Worm (Caenorhabditis elegans) whole organism, late embryonic: ENCODE measurements around the gene str-12.

Experiments used
- C08G9.2 ChIP-seq: sonication (generic microtip); optimal IDR thresholded peaks from 2 replicates; lab custom pipeline; 2016; ENCODE audit warnings: mild to moderate bottlenecking, missing genetic modification characterization, moderate library complexity, missing compliant biosample characterization
- K02D7.2 ChIP-seq: sonication (generic microtip); optimal IDR thresholded peaks from 2 replicates; lab custom pipeline; 2017; ENCODE audit warnings: mild to moderate bottlenecking, missing genetic modification characterization, missing compliant biosample characterization
- K09A11.1 ChIP-seq: sonication (generic microtip); optimal IDR thresholded peaks from 2 replicates; lab custom pipeline; 2017; ENCODE audit warnings: antibody characterized with exemption, mild to moderate bottlenecking, missing genetic modification characterization, missing compliant biosample characterization; ENCODE audit not compliant: insufficient read depth
- T23F11.4 ChIP-seq: fragments of 200-800 bp; sonication (Bioruptor generic); optimal IDR thresholded peaks from 2 replicates; lab custom pipeline; 2018; ENCODE audit warnings: mild to moderate bottlenecking, missing genetic modification characterization, missing compliant biosample characterization
- Y22D7AL.16 ChIP-seq: sonication (generic microtip); optimal IDR thresholded peaks from 2 replicates; lab custom pipeline; 2016; ENCODE audit warnings: missing genetic modification characterization, missing compliant biosample characterization
- ceh-19 ChIP-seq: fragments of 200-800 bp; sonication (Bioruptor generic); optimal IDR thresholded peaks from 2 replicates; lab custom pipeline; 2018; ENCODE audit warnings: mild to moderate bottlenecking, missing genetic modification characterization, missing compliant biosample characterization
- ceh-2 ChIP-seq: sonication (generic microtip); optimal IDR thresholded peaks from 2 replicates; lab custom pipeline; 2016; ENCODE audit warnings: missing genotype, missing genetic modification characterization, missing compliant biosample characterization
- ceh-24 ChIP-seq: sonication (generic microtip); optimal IDR thresholded peaks from 2 replicates; lab custom pipeline; 2016; ENCODE audit warnings: mild to moderate bottlenecking, missing genetic modification characterization, missing compliant biosample characterization
- ceh-30 ChIP-seq: fragments of 150-350 bp; optimal IDR thresholded peaks from 2 replicates; lab custom pipeline; 2014; ENCODE audit warnings: missing biosample characterization, missing genetic modification characterization
- ceh-31 ChIP-seq: sonication (generic microtip); optimal IDR thresholded peaks from 2 replicates; lab custom pipeline; 2016; ENCODE audit warnings: missing genetic modification characterization, missing compliant biosample characterization
- ceh-45 ChIP-seq: fragments of 200-800 bp; sonication (Bioruptor generic); IDR thresholded peaks from 2 replicates; pipeline ENCODE4 v1.3.6; 2022; ENCODE audit warnings: missing genetic modification reagents, missing genetic modification characterization, missing compliant biosample characterization
- ceh-48 ChIP-seq: sonication (generic microtip); optimal IDR thresholded peaks from 2 replicates; lab custom pipeline; 2016; ENCODE audit warnings: missing genetic modification characterization, inconsistent platforms, missing compliant biosample characterization
- ceh-9 ChIP-seq: sonication (generic microtip); optimal IDR thresholded peaks from 2 replicates; lab custom pipeline; 2016; ENCODE audit warnings: mild to moderate bottlenecking, missing genetic modification characterization, inconsistent platforms, missing compliant biosample characterization
- elt-4 ChIP-seq: sonication (generic microtip); optimal IDR thresholded peaks from 2 replicates; lab custom pipeline; 2016; ENCODE audit warnings: missing genetic modification characterization, missing compliant biosample characterization
- ets-4 ChIP-seq: sonication (generic microtip); optimal IDR thresholded peaks from 2 replicates; lab custom pipeline; 2016; ENCODE audit warnings: missing genetic modification characterization, missing compliant biosample characterization
- eyg-1 ChIP-seq: sonication (generic microtip); optimal IDR thresholded peaks from 2 replicates; lab custom pipeline; 2016; ENCODE audit warnings: missing genotype, missing genetic modification characterization, missing compliant biosample characterization
- gmeb-2 ChIP-seq: sonication (generic microtip); optimal IDR thresholded peaks from 2 replicates; lab custom pipeline; 2016; ENCODE audit warnings: missing genetic modification characterization, inconsistent platforms, missing compliant biosample characterization
- hlh-13 ChIP-seq: fragments of 200-800 bp; sonication (Bioruptor generic); optimal IDR thresholded peaks from 2 replicates; lab custom pipeline; 2018; ENCODE audit warnings: mild to moderate bottlenecking, missing genetic modification characterization, missing compliant biosample characterization
- hlh-6 ChIP-seq: sonication (generic microtip); optimal IDR thresholded peaks from 2 replicates; lab custom pipeline; 2016; ENCODE audit warnings: missing genotype, missing genetic modification characterization, missing compliant biosample characterization
- mec-3 ChIP-seq: sonication (generic microtip); optimal IDR thresholded peaks from 2 replicates; lab custom pipeline; 2016; ENCODE audit warnings: borderline replicate concordance, missing genetic modification characterization, missing compliant biosample characterization
- nhr-232 ChIP-seq: sonication (generic microtip); optimal IDR thresholded peaks from 2 replicates; lab custom pipeline; 2016; ENCODE audit warnings: missing genetic modification characterization, missing compliant biosample characterization
- pag-3 ChIP-seq: sonication (generic microtip); optimal IDR thresholded peaks from 2 replicates; lab custom pipeline; 2016; ENCODE audit warnings: missing compliant biosample characterization, missing genetic modification characterization, borderline replicate concordance
- pat-9 ChIP-seq: fragments of 200-800 bp; sonication (Bioruptor generic); optimal IDR thresholded peaks from 2 replicates; lab custom pipeline; 2018; ENCODE audit warnings: mild to moderate bottlenecking, missing genetic modification characterization, moderate library complexity, missing compliant biosample characterization
- pax-1 ChIP-seq: fragments of 150-350 bp; optimal IDR thresholded peaks from 2 replicates; lab custom pipeline; 2014; ENCODE audit warnings: missing biosample characterization, missing genetic modification characterization
- pqm-1 ChIP-seq: sonication (generic microtip); optimal IDR thresholded peaks from 2 replicates; lab custom pipeline; 2016; ENCODE audit warnings: missing genetic modification characterization, missing compliant biosample characterization
- pros-1 ChIP-seq: fragments of 150-350 bp; optimal IDR thresholded peaks from 2 replicates; lab custom pipeline; 2014; ENCODE audit warnings: missing biosample characterization, missing genetic modification reagents, missing genetic modification characterization
- sox-4 ChIP-seq: sonication (generic microtip); optimal IDR thresholded peaks from 2 replicates; lab custom pipeline; 2017; ENCODE audit warnings: mild to moderate bottlenecking, missing genetic modification characterization, inconsistent platforms, missing compliant biosample characterization
- syd-9 ChIP-seq: sonication (generic microtip); optimal IDR thresholded peaks from 2 replicates; lab custom pipeline; 2016; ENCODE audit warnings: mild to moderate bottlenecking, missing genetic modification characterization, moderate library complexity, missing compliant biosample characterization
- tbx-7 ChIP-seq: sonication (generic microtip); optimal IDR thresholded peaks from 2 replicates; lab custom pipeline; 2016; ENCODE audit warnings: missing genotype, missing genetic modification characterization, missing compliant biosample characterization
- ttx-3 ChIP-seq: sonication (generic microtip); optimal IDR thresholded peaks from 2 replicates; lab custom pipeline; 2016; ENCODE audit warnings: missing genetic modification reagents, missing genetic modification characterization, missing compliant biosample characterization
- unc-42 ChIP-seq: sonication (generic microtip); optimal IDR thresholded peaks from 2 replicates; lab custom pipeline; 2016; ENCODE audit warnings: missing genotype, missing genetic modification characterization, missing compliant biosample characterization
- unc-86 ChIP-seq: sonication (generic microtip); optimal IDR thresholded peaks from 2 replicates; lab custom pipeline; 2016; ENCODE audit warnings: missing genetic modification characterization, missing compliant biosample characterization
- ztf-16 ChIP-seq: sonication (generic microtip); optimal IDR thresholded peaks from 2 replicates; lab custom pipeline; 2017; ENCODE audit warnings: missing genetic modification characterization, missing compliant biosample characterization

Gene str-12

ce11 chrV:15605045-15605444 is 5.6 kb upstream of the str-12 start, which contains the start of gene fbxa-154:
Gene fbxa-154, minus strand, starts transcription at chrV:15605145.
- no peak for TF ChIP-seq elt-4 (tag; lab: Kevin White, UChicago)
- TF ChIP-seq syd-9 (tag; lab: Kevin White, UChicago): no peak
- no peak for TF ChIP-seq pros-1 (tag; lab: Kevin White, UChicago)
- TF ChIP-seq ceh-9 (tag; lab: Kevin White, UChicago): no peak
- no peak for TF ChIP-seq C08G9.2
- TF ChIP-seq pax-1: no peak
- no peak for TF ChIP-seq sox-4 (tag; lab: Kevin White, UChicago)
- no peak for TF ChIP-seq ceh-31 (tag; lab: Kevin White, UChicago)
- no peak for TF ChIP-seq ceh-24
- no peak for TF ChIP-seq ceh-2
- TF ChIP-seq ceh-48 (tag; lab: Kevin White, UChicago): no peak
- TF ChIP-seq pag-3 (tag; lab: Kevin White, UChicago): no peak
- TF ChIP-seq mec-3 (tag; lab: Kevin White, UChicago): no peak
- no peak for TF ChIP-seq hlh-6 (tag; lab: Kevin White, UChicago)
- TF ChIP-seq eyg-1: no peak
- TF ChIP-seq ceh-30 (tag; lab: Kevin White, UChicago): no peak

- TF ChIP-seq unc-42 (tag; lab: Kevin White, UChicago) (no peak), ceh-19 (GFP tag; lab: Kevin White, UChicago) (no peak), syd-9 (tag; lab: Kevin White, UChicago) (no peak), ceh-45 (GFP tag; lab: Robert Waterston, UW) (no peak)
Observed at ce11 chrV:15612886-15613285, 2.2 kb downstream of the str-12 start, which contains the start of gene str-263. Gene str-263, plus strand, starts transcription at chrV:15613186.

- no peak for TF ChIP-seq hlh-6 (tag; lab: Kevin White, UChicago)
- TF ChIP-seq ttx-3 (tag; lab: Kevin White, UChicago): no peak
- TF ChIP-seq pqm-1 (tag; lab: Kevin White, UChicago): no peak
- no peak for TF ChIP-seq ceh-2
Observed at ce11 chrV:15614534-15614933, 3.8 kb downstream of the str-12 start.

ce11 chrV:15621518-15621917 is 10.8 kb downstream of the str-12 start, which contains the start of gene C55A1.1:
Gene C55A1.1, plus strand, starts transcription at chrV:15621818.
- TF ChIP-seq ceh-2: no peak
- no peak for TF ChIP-seq ceh-24
- TF ChIP-seq K09A11.1 (tag; lab: Kevin White, UChicago): no peak
- TF ChIP-seq, all 69 proteins: peak for 0

- TF ChIP-seq pat-9: no peak
- no peak for TF ChIP-seq hlh-13
- TF ChIP-seq ets-4 (tag; lab: Kevin White, UChicago): no peak
- TF ChIP-seq mec-3 (tag; lab: Kevin White, UChicago): no peak
- TF ChIP-seq ztf-16 (tag; lab: Kevin White, UChicago): no peak
- TF ChIP-seq nhr-232 (tag; lab: Kevin White, UChicago): no peak
- no peak for TF ChIP-seq elt-4 (tag; lab: Kevin White, UChicago)
- TF ChIP-seq K02D7.2 (tag; lab: Kevin White, UChicago): no peak
- no peak for TF ChIP-seq ceh-31 (tag; lab: Kevin White, UChicago)
- no peak for TF ChIP-seq gmeb-2 (tag; lab: Kevin White, UChicago)
- TF ChIP-seq tbx-7 (tag; lab: Kevin White, UChicago): no peak
- TF ChIP-seq T23F11.4 (GFP tag; lab: Kevin White, UChicago): no peak
- TF ChIP-seq Y22D7AL.16 (tag; lab: Kevin White, UChicago): no peak
- TF ChIP-seq unc-86 (tag; lab: Kevin White, UChicago): no peak
Observed at ce11 chrV:15625561-15625960, 14.9 kb downstream of the str-12 start, which contains the start of gene C55A1.11. Gene C55A1.11, plus strand, starts transcription at chrV:15625861.
